Fruit fly (Drosophila melanogaster): ENCODE data around the gene porin.

Gene porin

DNA sequence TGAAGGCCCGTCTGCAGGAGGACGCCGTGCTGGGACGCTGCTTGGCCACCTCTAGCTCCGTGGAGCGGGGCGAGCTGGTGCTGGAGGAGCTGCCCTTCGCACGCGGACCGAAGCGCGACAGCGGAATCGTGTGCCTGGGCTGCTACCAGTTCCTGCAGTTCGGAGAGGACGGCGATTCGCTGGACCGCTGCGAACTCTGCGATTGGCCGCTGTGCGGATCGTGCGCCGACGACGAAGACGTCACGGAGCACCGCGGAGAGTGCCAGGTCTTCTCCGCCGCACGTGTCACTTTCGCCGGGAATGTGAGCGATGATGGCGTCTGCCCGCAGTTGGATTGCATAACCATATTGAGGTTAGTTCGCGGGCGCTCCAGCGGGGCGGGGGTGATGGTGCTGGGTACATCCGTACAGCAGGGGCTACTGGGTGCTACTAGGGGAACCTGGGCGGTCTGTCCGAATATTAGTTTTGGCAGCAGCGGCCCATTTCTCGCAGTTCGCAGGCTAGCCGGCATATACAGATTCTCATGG lies 751 bp upstream of the porin start (continued):
- peak; percentile 50 for TF ChIP-seq CG10543 (GFP tag; optimal IDR thresholded peaks at IDR 0.05)
- TF ChIP-seq CG12155 (GFP tag; optimal IDR thresholded peaks at IDR 0.05) = no peak
- TF ChIP-seq dmrt99B (tag; optimal IDR thresholded peaks at IDR 0.05) = no peak
- TF ChIP-seq CG2889 (GFP tag; IDR thresholded peaks at IDR 0.05) = no peak
- TF ChIP-seq chm (GFP tag; IDR thresholded peaks at IDR 0.05) = no peak
- TF ChIP-seq eve (GFP tag; optimal IDR thresholded peaks at IDR 0.05) = no peak
- no peak for TF ChIP-seq usp (GFP tag; optimal IDR thresholded peaks at IDR 0.05)
- TF ChIP-seq CG10565 (GFP tag; optimal IDR thresholded peaks at IDR 0.05) = no peak
- no peak for TF ChIP-seq CG6813 (GFP tag; optimal IDR thresholded peaks at IDR 0.05)
- no peak for TF ChIP-seq CG12942 (GFP tag; optimal IDR thresholded peaks at IDR 0.05)
- TF ChIP-seq CG12659 (GFP tag; optimal IDR thresholded peaks at IDR 0.05) = no peak
- TF ChIP-seq pros (GFP tag; optimal IDR thresholded peaks at IDR 0.05) = no peak
- TF ChIP-seq CG12071 (GFP tag; optimal IDR thresholded peaks at IDR 0.05) = no peak
- peak; percentile 77 for TF ChIP-seq Deaf1 (tag; optimal IDR thresholded peaks at IDR 0.05)
- no peak for TF ChIP-seq ftz-f1 (GFP tag; optimal IDR thresholded peaks at IDR 0.05)
- TF ChIP-seq Neu2 (GFP tag; optimal IDR thresholded peaks at IDR 0.05; ENCODE audit: borderline replicate concordance) = no peak
- peak; percentile 32; the same call in 1 of the 2 replicates for TF ChIP-seq gsb (GFP tag; IDR thresholded peaks at IDR 0.05)
- no peak for TF ChIP-seq CG8089 (GFP tag; optimal IDR thresholded peaks at IDR 0.05)
- TF ChIP-seq hb (GFP tag; IDR thresholded peaks at IDR 0.05; ENCODE audit: partially characterized antibody) = no peak
- no peak for TF ChIP-seq CTCF (GFP tag; optimal IDR thresholded peaks at IDR 0.05)
- no peak for TF ChIP-seq Fer3 (tag; optimal IDR thresholded peaks at IDR 0.05)
- TF ChIP-seq org-1 (GFP tag; optimal IDR thresholded peaks at IDR 0.05) = no peak
- no peak for TF ChIP-seq ind (GFP tag; optimal IDR thresholded peaks at IDR 0.05)
- TF ChIP-seq CG10959 (GFP tag; IDR thresholded peaks at IDR 0.05) = no peak
- TF ChIP-seq CG1024 (GFP tag; IDR thresholded peaks at IDR 0.05) = no peak
- no peak for TF ChIP-seq CG14441 (GFP tag; IDR thresholded peaks at IDR 0.05)
- no peak for TF ChIP-seq da (GFP tag; optimal IDR thresholded peaks at IDR 0.05)
- TF ChIP-seq Sin3A (optimal IDR thresholded peaks at IDR 0.05) = no peak
- no peak for TF ChIP-seq Jarid2 (GFP tag; optimal IDR thresholded peaks at IDR 0.05)
- no peak for TF ChIP-seq tap (tag; optimal IDR thresholded peaks at IDR 0.05)
- TF ChIP-seq chn (GFP tag; optimal IDR thresholded peaks at IDR 0.05) = no peak
- no peak for TF ChIP-seq Drgx (GFP tag; IDR thresholded peaks at IDR 0.05)
- no peak for TF ChIP-seq Elba2 (GFP tag; optimal IDR thresholded peaks at IDR 0.05)
- TF ChIP-seq CG8924 (tag; optimal IDR thresholded peaks at IDR 0.05) = no peak
- no peak for TF ChIP-seq CG2129 (GFP tag; IDR thresholded peaks at IDR 0.05; ENCODE audit: partially characterized antibody)
- no peak for TF ChIP-seq salm (tag; optimal IDR thresholded peaks at IDR 0.05)
- no peak for TF ChIP-seq eyg (GFP tag; optimal IDR thresholded peaks at IDR 0.05)
- no peak for TF ChIP-seq rib (GFP tag; IDR thresholded peaks at IDR 0.05)
- TF ChIP-seq CG4820 (GFP tag; optimal IDR thresholded peaks at IDR 0.05) = no peak
- no peak for TF ChIP-seq CG10366 (GFP tag; IDR thresholded peaks at IDR 0.05)
- no peak for TF ChIP-seq CG12744 (GFP tag; optimal IDR thresholded peaks at IDR 0.05)
- no peak for TF ChIP-seq zfh2 (GFP tag; optimal IDR thresholded peaks at IDR 0.05)
- no peak for TF ChIP-seq CG14965 (GFP tag; optimal IDR thresholded peaks at IDR 0.05; ENCODE audit: borderline replicate concordance)
- TF ChIP-seq CG4854 (GFP tag; optimal IDR thresholded peaks at IDR 0.05) = no peak
- TF ChIP-seq CG2116 (GFP tag; optimal IDR thresholded peaks at IDR 0.05) = no peak
- TF ChIP-seq jigr1 (GFP tag; IDR thresholded peaks at IDR 0.05) = 0 out of 3 replicates have a peak, but pooled peaks have one; percentile 11
- no peak for TF ChIP-seq CG10979 (tag; optimal IDR thresholded peaks at IDR 0.05)
- TF ChIP-seq C15 (GFP tag; IDR thresholded peaks at IDR 0.05) = no peak
- no peak for TF ChIP-seq lola (GFP tag; optimal IDR thresholded peaks at IDR 0.05)
- TF ChIP-seq gcm (GFP tag; optimal IDR thresholded peaks at IDR 0.05) = no peak
- TF ChIP-seq Nf-YA (GFP tag; IDR thresholded peaks at IDR 0.05) = no peak
- no peak for TF ChIP-seq dimm (GFP tag; IDR thresholded peaks at IDR 0.05)
- no peak for TF ChIP-seq CG1832 (GFP tag; optimal IDR thresholded peaks at IDR 0.05)

Data from whole organism, embryonic.